Fruit fly (Drosophila melanogaster) whole organism, embryonic: ENCODE data around the gene mRpS18B.

Experiments used
- Atf3 ChIP-seq: fragments of 200-800 bp; sonication (Bioruptor generic); optimal IDR thresholded peaks from 3 replicates; lab custom pipeline; 2016; ENCODE audit warnings: missing biosample characterization, missing genetic modification characterization
- Atf6 ChIP-seq: fragments of 200-800 bp; sonication (Bioruptor generic); IDR thresholded peaks from 2 replicates; pipeline ENCODE4 v1.3.6; 2022; ENCODE audit warnings: missing biosample characterization, missing genetic modification characterization
- CG12659 ChIP-seq: fragments of 200-800 bp; sonication (Bioruptor generic); optimal IDR thresholded peaks from 3 replicates; lab custom pipeline; 2017; ENCODE audit warnings: mild to moderate bottlenecking, missing biosample characterization, missing genetic modification reagents, missing genetic modification characterization
- CG15269 ChIP-seq: fragments of 200-800 bp; sonication (Bioruptor generic); optimal IDR thresholded peaks from 2 replicates; lab custom pipeline; 2018; ENCODE audit warnings: missing biosample characterization, mild to moderate bottlenecking, missing genetic modification characterization, moderate library complexity
- CG15514 ChIP-seq: fragments of 200-800 bp; sonication (Bioruptor generic); optimal IDR thresholded peaks from 3 replicates; lab custom pipeline; 2017; ENCODE audit warnings: missing biosample characterization, missing genetic modification characterization, mild to moderate bottlenecking, moderate library complexity, missing genetic modification reagents
- CG1603 ChIP-seq: fragments of 200-800 bp; sonication (Bioruptor generic); optimal IDR thresholded peaks from 2 replicates; lab custom pipeline; 2019; ENCODE audit warnings: missing biosample characterization, mild to moderate bottlenecking, missing genetic modification characterization, moderate library complexity
- CG17361 ChIP-seq: fragments of 200-800 bp; sonication (Bioruptor generic); IDR thresholded peaks from 3 replicates; pipeline ENCODE4 v1.3.6; 2022; ENCODE audit warnings: missing biosample characterization, missing genetic modification characterization
- CG2889 ChIP-seq: fragments of 200-800 bp; sonication (Bioruptor generic); IDR thresholded peaks from 3 replicates; pipeline ENCODE4 v1.3.6; 2022; ENCODE audit warnings: missing biosample characterization, missing genetic modification characterization
- CG33557 ChIP-seq: fragments of 200-800 bp; sonication (Bioruptor generic); optimal IDR thresholded peaks from 2 replicates; lab custom pipeline; 2019; ENCODE audit warnings: missing biosample characterization, mild to moderate bottlenecking, missing genetic modification characterization, moderate library complexity
- CG34224 ChIP-seq: fragments of 200-800 bp; sonication (Bioruptor generic); IDR thresholded peaks from 3 replicates; pipeline ENCODE4 v1.3.6; 2022; ENCODE audit warnings: missing biosample characterization, missing genetic modification characterization; ENCODE audit not compliant: partially characterized antibody
- CG4424 ChIP-seq: fragments of 200-800 bp; sonication (Bioruptor generic); optimal IDR thresholded peaks from 3 replicates; lab custom pipeline; 2016; ENCODE audit warnings: missing biosample characterization, missing genetic modification characterization
- CG4854 ChIP-seq: fragments of 200-800 bp; sonication (Bioruptor generic); optimal IDR thresholded peaks from 2 replicates; lab custom pipeline; 2016; ENCODE audit warnings: missing biosample characterization, missing genetic modification characterization, inconsistent platforms
- CG6765 ChIP-seq: fragments of 200-800 bp; sonication (Bioruptor generic); optimal IDR thresholded peaks from 3 replicates; lab custom pipeline; 2017; ENCODE audit warnings: missing biosample characterization, mild to moderate bottlenecking, missing genetic modification characterization
- CG9876 ChIP-seq: fragments of 200-800 bp; sonication (Bioruptor generic); optimal IDR thresholded peaks from 2 replicates; lab custom pipeline; 2016; ENCODE audit warnings: missing biosample characterization, missing genetic modification characterization
- CrebB ChIP-seq: fragments of 200-800 bp; sonication (Bioruptor generic); optimal IDR thresholded peaks from 3 replicates; lab custom pipeline; 2018; ENCODE audit warnings: missing biosample characterization, mild to moderate bottlenecking, missing genetic modification characterization
- Fer1 ChIP-seq: fragments of 200-800 bp; sonication (Bioruptor generic); optimal IDR thresholded peaks from 2 replicates; lab custom pipeline; 2017; ENCODE audit warnings: missing biosample characterization, mild to moderate bottlenecking, missing genetic modification characterization
- Hr51 ChIP-seq, 2 experiments: fragments of 200-800 bp; sonication (Bioruptor generic); optimal IDR thresholded peaks; 2 replicates in 1 of 2; 3 replicates in 1 of 2; lab custom pipeline; 2016 to 2018; ENCODE audit warnings: missing biosample characterization in 2 of 2, missing genetic modification characterization in 2 of 2, mild to moderate bottlenecking in 1 of 2, moderate library complexity in 1 of 2
- Max ChIP-seq: fragments of 200-800 bp; sonication (Bioruptor generic); optimal IDR thresholded peaks from 2 replicates; lab custom pipeline; 2016; ENCODE audit warnings: missing biosample characterization, mild to moderate bottlenecking, missing genetic modification characterization
- Meics ChIP-seq: fragments of 200-800 bp; sonication (Bioruptor generic); optimal IDR thresholded peaks from 2 replicates; lab custom pipeline; 2017; ENCODE audit warnings: missing biosample characterization, mild to moderate bottlenecking, missing genetic modification characterization
- NC2β ChIP-seq: fragments of 200-800 bp; sonication (Bioruptor generic); optimal IDR thresholded peaks from 2 replicates; lab custom pipeline; 2016; ENCODE audit warnings: missing biosample characterization, missing genetic modification characterization
- Spps ChIP-seq: fragments of 200-800 bp; sonication (Bioruptor generic); optimal IDR thresholded peaks from 2 replicates; lab custom pipeline; 2018; ENCODE audit warnings: missing biosample characterization, mild to moderate bottlenecking, missing genetic modification characterization
- abd-A ChIP-seq: fragments of 200-800 bp; sonication (Bioruptor generic); optimal IDR thresholded peaks from 3 replicates; lab custom pipeline; 2019; ENCODE audit warnings: missing biosample characterization, mild to moderate bottlenecking, missing genetic modification characterization, moderate library complexity
- ara ChIP-seq: fragments of 200-800 bp; sonication (Bioruptor generic); IDR thresholded peaks from 2 replicates; pipeline ENCODE4 v1.3.6; 2022; ENCODE audit warnings: missing biosample characterization, missing genetic modification characterization
- cato ChIP-seq: fragments of 200-800 bp; sonication (Bioruptor generic); optimal IDR thresholded peaks from 2 replicates; lab custom pipeline; 2016; ENCODE audit warnings: missing biosample characterization, missing genetic modification characterization, borderline replicate concordance
- caup ChIP-seq: fragments of 200-800 bp; sonication (Bioruptor generic); optimal IDR thresholded peaks from 3 replicates; lab custom pipeline; 2017; ENCODE audit warnings: missing biosample characterization, mild to moderate bottlenecking, missing genetic modification characterization, moderate library complexity; ENCODE audit not compliant: severe bottlenecking
- dimm ChIP-seq: fragments of 200-800 bp; sonication (Bioruptor generic); IDR thresholded peaks from 2 replicates; pipeline ENCODE4 v1.3.6; 2022; ENCODE audit warnings: missing biosample characterization, missing genetic modification characterization
- en ChIP-seq: fragments of 200-800 bp; sonication (Bioruptor generic); optimal IDR thresholded peaks from 2 replicates; lab custom pipeline; 2016; ENCODE audit warnings: missing biosample characterization, missing genetic modification characterization
- exex ChIP-seq: fragments of 200-800 bp; sonication (Bioruptor generic); optimal IDR thresholded peaks from 4 replicates; lab custom pipeline; 2018; ENCODE audit warnings: missing biosample characterization, mild to moderate bottlenecking, missing genetic modification characterization, moderate library complexity
- fru ChIP-seq: fragments of >200 bp; optimal IDR thresholded peaks from 2 replicates; lab custom pipeline; 2017
- kah ChIP-seq: fragments of 200-800 bp; sonication (Bioruptor generic); optimal IDR thresholded peaks from 2 replicates; lab custom pipeline; 2018; ENCODE audit warnings: missing biosample characterization, mild to moderate bottlenecking, missing genetic modification characterization
- mam ChIP-seq: fragments of 200-800 bp; sonication (Bioruptor generic); optimal IDR thresholded peaks from 3 replicates; lab custom pipeline; 2016; ENCODE audit warnings: missing biosample characterization, missing genetic modification characterization
- nerfin-1 ChIP-seq: fragments of 200-800 bp; sonication (Bioruptor generic); optimal IDR thresholded peaks from 3 replicates; lab custom pipeline; 2019; ENCODE audit warnings: missing biosample characterization, mild to moderate bottlenecking, missing genetic modification characterization, moderate library complexity
- org-1 ChIP-seq: fragments of 200-800 bp; sonication (Bioruptor generic); optimal IDR thresholded peaks from 2 replicates; lab custom pipeline; 2017; ENCODE audit warnings: missing biosample characterization, missing genetic modification characterization
- sc ChIP-seq, 3 experiments: fragments of >200 bp in 2 of 3; fragments of 200-800 bp in 1 of 3; sonication (Bioruptor generic) in 1 of 3; optimal IDR thresholded peaks; 2 replicates in 2 of 3; 3 replicates in 1 of 3; lab custom pipeline; 2017; ENCODE audit warnings: mild to moderate bottlenecking in 1 of 3, missing biosample characterization in 1 of 3, missing genetic modification characterization in 1 of 3, missing genetic modification reagents in 1 of 3
- scrt ChIP-seq: fragments of 200-800 bp; sonication (Bioruptor generic); optimal IDR thresholded peaks from 2 replicates; lab custom pipeline; 2018; ENCODE audit warnings: missing biosample characterization, mild to moderate bottlenecking, missing genetic modification characterization, moderate library complexity
- sens ChIP-seq: fragments of 200-800 bp; sonication (Bioruptor generic); peaks from one replicate; lab custom pipeline; 2016; ENCODE audit warnings: missing biosample characterization, missing genetic modification characterization
- sna ChIP-seq: fragments of 200-800 bp; sonication (Bioruptor generic); IDR thresholded peaks from 2 replicates; pipeline ENCODE4 v1.3.6; 2022; ENCODE audit warnings: missing biosample characterization, missing genetic modification characterization; ENCODE audit not compliant: partially characterized antibody
- wor ChIP-seq: fragments of 200-800 bp; sonication (Bioruptor generic); IDR thresholded peaks from 2 replicates; pipeline ENCODE4 v1.3.6; 2022; ENCODE audit warnings: missing biosample characterization, missing genetic modification characterization
- zf30C ChIP-seq: fragments of 200-800 bp; sonication (Bioruptor generic); optimal IDR thresholded peaks from 3 replicates; lab custom pipeline; 2018; ENCODE audit warnings: missing biosample characterization, mild to moderate bottlenecking, missing genetic modification characterization
- zfh2 ChIP-seq: fragments of 200-800 bp; sonication (Bioruptor generic); optimal IDR thresholded peaks from 2 replicates; lab custom pipeline; 2016; ENCODE audit warnings: missing biosample characterization, missing genetic modification characterization

Gene mRpS18B

DNA sequence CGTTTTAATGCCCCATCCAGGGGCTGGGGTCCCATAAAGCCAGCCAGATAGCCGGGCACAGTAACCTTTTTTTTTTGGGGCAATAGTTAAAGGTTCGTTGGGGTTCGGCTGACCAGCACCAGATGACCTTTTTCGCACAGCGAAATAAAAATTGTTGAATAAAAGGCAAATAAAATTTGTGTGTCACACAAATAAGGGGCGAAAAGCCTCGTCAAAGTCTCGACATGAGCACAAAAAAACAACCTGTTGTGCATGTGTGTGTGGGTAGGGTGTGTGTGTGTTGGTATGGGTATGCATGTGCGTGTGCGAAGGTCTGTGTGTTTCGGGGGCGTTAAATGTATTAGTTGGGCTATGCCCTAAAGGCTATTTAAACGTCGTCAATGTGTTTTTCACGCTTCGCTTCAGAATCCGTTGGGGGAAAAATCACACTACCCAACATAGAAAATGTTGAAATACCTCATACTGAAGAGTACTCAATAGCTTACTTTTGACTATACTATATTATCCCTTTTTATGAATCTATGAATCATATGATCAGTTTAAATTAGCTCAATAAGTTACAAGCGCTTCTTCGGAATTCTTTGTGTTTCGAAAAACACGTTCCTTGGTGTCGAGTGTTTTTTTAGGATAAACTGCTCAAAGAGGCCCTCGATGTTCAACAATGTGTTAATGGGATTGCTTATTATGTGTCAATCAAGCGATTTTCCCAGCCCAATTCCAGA is 45.7 kb downstream of the mRpS18B start (continued):
- peak in 1 of 2 experiments; percentile 4 for TF ChIP-seq Hr51 (GFP tag; optimal IDR thresholded peaks at IDR 0.05; lab: Kevin White, UChicago)
- peak; percentile 33 for TF ChIP-seq sens (GFP tag; lab: Kevin White, UChicago)
- TF ChIP-seq org-1 (GFP tag; lab: Kevin White, UChicago): no peak
- no peak for TF ChIP-seq sna (GFP tag; lab: Robert Waterston, UW)
- TF ChIP-seq nerfin-1 (tag; lab: Kevin White, UChicago): no peak
- TF ChIP-seq CG15269 (tag; lab: Kevin White, UChicago): no peak
- no peak for TF ChIP-seq CG12659
- no peak for TF ChIP-seq zfh2 (GFP tag; lab: Kevin White, UChicago)
- no peak for TF ChIP-seq exex (tag; lab: Kevin White, UChicago)
- TF ChIP-seq CG4854 (GFP tag; lab: Kevin White, UChicago): no peak
- no peak for TF ChIP-seq cato (GFP tag; lab: Kevin White, UChicago)
- no peak for TF ChIP-seq kah
- TF ChIP-seq CG33557 (GFP tag; lab: Kevin White, UChicago): no peak
- peak; percentile 86 for TF ChIP-seq scrt
- no peak for TF ChIP-seq sc (optimal IDR thresholded peaks at IDR 0.05; lab: Kevin White, UChicago)
- no peak for TF ChIP-seq sc (GFP tag; optimal IDR thresholded peaks at IDR 0.05; lab: Kevin White, UChicago)
- no peak for TF ChIP-seq CrebB (tag; lab: Kevin White, UChicago)
- TF ChIP-seq CG4424 (GFP tag; lab: Kevin White, UChicago): no peak
- TF ChIP-seq fru: no peak
- TF ChIP-seq mam (GFP tag; lab: Kevin White, UChicago): no peak
- TF ChIP-seq dimm (GFP tag; lab: Robert Waterston, UW): no peak
- TF ChIP-seq CG17361 (GFP tag; lab: Robert Waterston, UW): no peak
- TF ChIP-seq NC2β (GFP tag; lab: Kevin White, UChicago): no peak
- TF ChIP-seq Max (GFP tag; lab: Kevin White, UChicago): no peak
- no peak for TF ChIP-seq CG9876 (GFP tag; lab: Kevin White, UChicago)
- TF ChIP-seq CG1603 (tag; lab: Kevin White, UChicago): no peak
- TF ChIP-seq Atf3: no peak
- no peak for TF ChIP-seq zf30C
- no peak for TF ChIP-seq Fer1
- no peak for TF ChIP-seq wor (GFP tag; lab: Robert Waterston, UW)
- TF ChIP-seq abd-A: peak; percentile 92
- no peak for TF ChIP-seq en (GFP tag; lab: Kevin White, UChicago)
- TF ChIP-seq caup (GFP tag; lab: Kevin White, UChicago): no peak
- TF ChIP-seq Spps: no peak
- no peak for TF ChIP-seq CG2889 (GFP tag; lab: Robert Waterston, UW)
- no peak for TF ChIP-seq CG34224
- no peak for TF ChIP-seq ara (GFP tag; lab: Robert Waterston, UW)
- TF ChIP-seq CG15514 (GFP tag; lab: Kevin White, UChicago): peak; percentile 17
- no peak for TF ChIP-seq CG6765 (GFP tag; lab: Kevin White, UChicago)
- TF ChIP-seq Atf6: no peak
- peak; percentile 5 for TF ChIP-seq Meics (GFP tag; lab: Kevin White, UChicago)
- TF ChIP-seq, all 482 proteins: peak for 10
